Fruit fly (Drosophila melanogaster): Measurements from ENCODE around the gene CG7214.

The CG7214 gene

DNA sequence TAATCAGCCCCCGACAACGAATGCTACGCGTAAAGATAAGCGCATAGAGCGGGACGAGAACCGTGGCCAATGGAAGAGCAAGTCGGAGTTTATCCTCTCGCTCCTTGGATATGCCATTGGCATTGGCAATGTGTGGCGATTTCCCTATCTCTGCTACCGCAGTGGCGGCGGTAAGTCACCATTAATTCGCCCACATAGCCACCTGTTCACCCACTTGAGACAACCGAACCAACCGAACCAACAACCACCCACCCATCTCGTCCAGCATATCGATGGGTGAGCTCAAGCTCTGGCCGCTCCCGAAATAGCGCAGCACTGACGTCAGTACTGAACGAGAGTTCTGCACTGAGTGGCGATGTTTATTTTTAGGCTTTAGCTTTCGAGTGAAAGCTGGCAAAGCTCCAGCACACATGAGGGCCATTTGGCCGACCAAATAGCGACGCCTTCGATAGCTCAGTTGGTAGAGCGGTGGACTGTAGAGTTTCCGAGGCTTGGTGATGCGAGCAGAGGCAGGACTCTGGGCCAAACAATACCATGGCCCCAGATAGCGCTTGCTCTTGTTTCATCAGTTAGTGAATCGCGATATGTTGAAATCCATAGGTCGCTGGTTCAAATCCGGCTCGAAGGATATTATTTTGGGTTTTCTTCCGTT, 33.5 kb downstream of the CG7214 start (continued):
- TF ChIP-seq gcm (GFP tag; optimal IDR thresholded peaks at IDR 0.05) (no peak), cg (GFP tag; optimal IDR thresholded peaks at IDR 0.05) (no peak), Bdp1 (GFP tag; optimal IDR thresholded peaks at IDR 0.05) (peak; percentile 90), disco-r (GFP tag; optimal IDR thresholded peaks at IDR 0.05) (no peak), Xbp1 (GFP tag; optimal IDR thresholded peaks at IDR 0.05) (no peak), CG13894 (tag; optimal IDR thresholded peaks at IDR 0.05) (no peak), Spps (tag; optimal IDR thresholded peaks at IDR 0.05) (no peak), CG12769 (tag; optimal IDR thresholded peaks at IDR 0.05) (peak; percentile 13), CG11723 (GFP tag; optimal IDR thresholded peaks at IDR 0.05) (no peak)

DNA sequence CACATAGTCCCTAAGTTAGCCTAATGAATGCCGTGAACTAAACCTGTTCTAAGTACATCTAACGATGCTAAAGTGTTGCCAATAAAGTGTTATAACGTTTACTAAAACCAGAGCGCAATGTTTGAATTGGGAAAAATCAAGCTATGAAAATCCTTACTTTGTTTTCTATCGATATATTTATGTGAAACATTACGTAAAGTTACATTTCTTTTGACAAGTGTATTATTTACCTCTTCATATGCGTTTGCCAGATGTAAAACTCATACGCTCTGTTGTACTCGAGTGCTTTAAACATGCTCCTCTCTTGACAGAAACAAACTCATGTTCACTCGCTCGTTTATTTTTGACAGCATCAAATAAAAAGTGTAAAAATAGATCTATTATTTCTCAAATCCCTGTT, 34.1 kb downstream of the CG7214 start, which contains the start of gene Ntl:
Ntl (plus strand) TSS at position 301 of the 400 bp plus-strand sequence.
- no peak for TF ChIP-seq CG7963 (GFP tag; IDR thresholded peaks at IDR 0.05; ENCODE audit: partially characterized antibody)
- no peak for TF ChIP-seq emc (GFP tag; optimal IDR thresholded peaks at IDR 0.05)
- no peak for TF ChIP-seq sug (tag; optimal IDR thresholded peaks at IDR 0.05)
- no peak for TF ChIP-seq CG17912 (GFP tag; optimal IDR thresholded peaks at IDR 0.05)
- no peak for TF ChIP-seq kah (GFP tag; optimal IDR thresholded peaks at IDR 0.05)
- TF ChIP-seq CG30020 (tag; optimal IDR thresholded peaks at IDR 0.05), result no peak
- TF ChIP-seq tll (GFP tag; optimal IDR thresholded peaks at IDR 0.05), result no peak
- TF ChIP-seq amos (GFP tag; IDR thresholded peaks at IDR 0.05; ENCODE audit: partially characterized antibody), result no peak
- no peak for TF ChIP-seq sd (tag; optimal IDR thresholded peaks at IDR 0.05)
- TF ChIP-seq Dip3 (GFP tag; optimal IDR thresholded peaks at IDR 0.05), result no peak
- TF ChIP-seq CG11723 (GFP tag; optimal IDR thresholded peaks at IDR 0.05), result no peak
- TF ChIP-seq CG4282 (GFP tag; optimal IDR thresholded peaks at IDR 0.05), result no peak

DNA sequence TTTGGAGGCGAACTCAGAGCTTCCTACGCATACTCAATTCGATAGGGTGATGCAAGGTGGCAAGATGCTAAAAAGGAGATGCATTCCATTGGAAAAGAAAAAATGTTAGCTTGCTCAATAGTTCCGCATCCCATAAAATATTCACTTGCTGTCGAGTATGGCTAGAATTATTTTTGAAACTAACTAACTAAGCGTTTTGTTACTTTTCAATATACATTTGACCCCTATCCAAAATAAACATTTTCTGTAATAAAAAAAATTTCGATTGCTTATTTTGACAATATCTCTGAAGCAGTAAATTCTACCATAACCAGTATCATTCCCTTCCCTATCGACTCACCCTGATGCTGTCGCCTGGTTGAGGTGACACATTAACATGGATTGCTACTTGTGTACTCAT, 41.1 kb downstream of the CG7214 start:
- no peak for TF ChIP-seq inv (GFP tag; IDR thresholded peaks at IDR 0.05; ENCODE audit: partially characterized antibody)
- TF ChIP-seq Gug (GFP tag; IDR thresholded peaks at IDR 0.05), result no peak
- peak; percentile 45 for TF ChIP-seq NfI (GFP tag; optimal IDR thresholded peaks at IDR 0.05)
- TF ChIP-seq Drgx (GFP tag; IDR thresholded peaks at IDR 0.05), result peak; percentile 38; the same call in 1 of the 2 replicates
- peak; percentile 24 for TF ChIP-seq pho (GFP tag; optimal IDR thresholded peaks at IDR 0.05)
- TF ChIP-seq bcd (GFP tag; optimal IDR thresholded peaks at IDR 0.05), result peak; percentile 19
- TF ChIP-seq dpn (GFP tag; optimal IDR thresholded peaks at IDR 0.05), result peak in 1 of 2 experiments; percentile 42
- peak; percentile 22; the same call in 1 of the 2 replicates for TF ChIP-seq H2.0 (GFP tag; IDR thresholded peaks at IDR 0.05)
- TF ChIP-seq CG9215 (GFP tag; IDR thresholded peaks at IDR 0.05), result no peak
- TF ChIP-seq az2 (GFP tag; optimal IDR thresholded peaks at IDR 0.05), result no peak
- peak; percentile 50 for TF ChIP-seq Rfx (GFP tag; IDR thresholded peaks at IDR 0.05)
- TF ChIP-seq CG8478 (optimal IDR thresholded peaks at IDR 0.05), result no peak
- peak; percentile 57 for TF ChIP-seq grau (tag; optimal IDR thresholded peaks at IDR 0.05)
- peak; percentile 60; the same call in 2 of the 3 replicates for TF ChIP-seq sr (GFP tag; IDR thresholded peaks at IDR 0.05)
- no peak for TF ChIP-seq CG17385 (GFP tag; optimal IDR thresholded peaks at IDR 0.05)
- TF ChIP-seq prd (optimal IDR thresholded peaks at IDR 0.05), result no peak
- peak; percentile 19; the same call in 1 of the 3 replicates for TF ChIP-seq prd (GFP tag; IDR thresholded peaks at IDR 0.05)
- TF ChIP-seq CG18619 (GFP tag; optimal IDR thresholded peaks at IDR 0.05), result peak; percentile 6
- TF ChIP-seq vfl (GFP tag; optimal IDR thresholded peaks at IDR 0.05), result no peak
- no peak for TF ChIP-seq gfzf (GFP tag; optimal IDR thresholded peaks at IDR 0.05)
- TF ChIP-seq Oli (tag; optimal IDR thresholded peaks at IDR 0.05), result peak; percentile 26
- no peak for TF ChIP-seq CG2678 (tag; optimal IDR thresholded peaks at IDR 0.05)
- TF ChIP-seq CG3281 (GFP tag; optimal IDR thresholded peaks at IDR 0.05), result peak; percentile 20
- no peak for TF ChIP-seq ci (GFP tag; IDR thresholded peaks at IDR 0.05)
- TF ChIP-seq ranshi (GFP tag; IDR thresholded peaks at IDR 0.05), result peak; percentile 14; the same call in 1 of the 2 replicates
- TF ChIP-seq eve (GFP tag; optimal IDR thresholded peaks at IDR 0.05), result peak in 1 of 2 experiments; percentile 44
- TF ChIP-seq Sox102F (GFP tag; optimal IDR thresholded peaks at IDR 0.05), result peak; percentile 25
- TF ChIP-seq CG11247 (GFP tag; IDR thresholded peaks at IDR 0.05), result peak; percentile 40; the same call in 1 of the 2 replicates

Data from whole organism, embryonic.